Fruit fly (Drosophila melanogaster) whole organism, pupa: ENCODE data around the gene Ilp8.

ENCODE experiments used
- CG12605 ChIP-seq: fragments of 200-800 bp; sonication (Bioruptor generic); IDR thresholded peaks from 2 replicates; pipeline ENCODE4 v1.3.6; 2022; ENCODE audit warnings: missing biosample characterization, missing genetic modification characterization
- CG17806 ChIP-seq: fragments of 200-800 bp; sonication (Bioruptor generic); optimal IDR thresholded peaks from 2 replicates; lab custom pipeline; 2018; ENCODE audit warnings: missing biosample characterization, mild to moderate bottlenecking, missing genetic modification characterization, moderate library complexity
- CG32121 ChIP-seq: fragments of 200-800 bp; sonication (Bioruptor generic); IDR thresholded peaks from 2 replicates; pipeline ENCODE4 v1.3.6; 2022; ENCODE audit warnings: missing biosample characterization, missing genetic modification characterization

DNA sequence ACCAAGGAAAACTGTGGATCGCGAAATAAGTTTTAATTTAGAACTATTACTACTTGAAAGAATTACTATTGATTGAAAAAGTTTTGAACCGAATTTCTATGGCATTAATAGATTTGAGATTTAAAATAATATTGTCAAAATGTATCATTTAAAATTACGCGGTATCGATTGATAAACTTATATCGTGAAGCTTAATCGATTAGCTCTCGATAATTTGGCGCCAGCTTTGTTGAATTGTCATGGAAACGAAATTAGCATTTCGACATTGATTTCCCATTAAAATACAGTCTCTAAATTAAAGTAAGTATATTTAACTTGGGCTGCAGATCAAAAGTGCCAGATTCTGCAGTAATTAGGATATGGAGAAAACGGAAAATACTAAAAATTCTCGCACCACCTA, 4.6 kb downstream of the Ilp8 start, which contains the start of gene CG7730:
- no peak for TF ChIP-seq CG17806 (tag; lab: Kevin White, UChicago)
- TF ChIP-seq CG12605, result no peak
- no peak for TF ChIP-seq CG32121 (GFP tag; lab: Robert Waterston, UW)
